Worm (Caenorhabditis elegans) whole organism, L2 larva: Measurements from ENCODE around the gene F21C10.18.

Source experiments
- F13H6.1 ChIP-seq: sonication (generic microtip); optimal IDR thresholded peaks from 2 replicates; lab custom pipeline; 2016; ENCODE audit warnings: missing genetic modification characterization, missing compliant biosample characterization
- Y55F3AM.14 ChIP-seq: fragments of 200-800 bp; sonication (Bioruptor generic); optimal IDR thresholded peaks from 2 replicates; lab custom pipeline; 2018; ENCODE audit warnings: mild to moderate bottlenecking, missing genetic modification characterization, missing compliant biosample characterization
- blmp-1 ChIP-seq: sonication (generic microtip); optimal IDR thresholded peaks from 2 replicates; lab custom pipeline; 2017; ENCODE audit warnings: missing genetic modification characterization, mild to moderate bottlenecking, missing compliant biosample characterization, antibody characterized with exemption, moderate library complexity; ENCODE audit not compliant: insufficient read depth
- lin-13 ChIP-seq: fragments of 150-350 bp; optimal IDR thresholded peaks from 2 replicates; lab custom pipeline; 2014; ENCODE audit warnings: missing biosample characterization, missing genetic modification reagents, missing genetic modification characterization
- nhr-10 ChIP-seq: sonication (generic microtip); optimal IDR thresholded peaks from 2 replicates; lab custom pipeline; 2017; ENCODE audit warnings: missing biosample characterization, missing genetic modification characterization
- nhr-237 ChIP-seq: fragments of 150-350 bp; optimal IDR thresholded peaks from 2 replicates; lab custom pipeline; 2014; ENCODE audit warnings: missing biosample characterization, missing genetic modification characterization
- snpc-4 ChIP-seq: fragments of 150-350 bp; optimal IDR thresholded peaks from 2 replicates; lab custom pipeline; 2014; ENCODE audit warnings: missing biosample characterization, missing genetic modification characterization

ce11 chrV:9075827-9076226, 32.5 kb upstream of the F21C10.18 start:
- TF ChIP-seq blmp-1 (no peak), Y55F3AM.14 (GFP tag; lab: Kevin White, UChicago) (no peak), snpc-4 (tag; lab: Kevin White, UChicago) (no peak), lin-13 (no peak), F13H6.1 (tag; lab: Kevin White, UChicago) (peak; percentile 38), nhr-10 (no peak), nhr-237 (tag; lab: Kevin White, UChicago) (no peak)
